Worm (Caenorhabditis elegans): ENCODE results near the gene R11E3.19.

DNA sequence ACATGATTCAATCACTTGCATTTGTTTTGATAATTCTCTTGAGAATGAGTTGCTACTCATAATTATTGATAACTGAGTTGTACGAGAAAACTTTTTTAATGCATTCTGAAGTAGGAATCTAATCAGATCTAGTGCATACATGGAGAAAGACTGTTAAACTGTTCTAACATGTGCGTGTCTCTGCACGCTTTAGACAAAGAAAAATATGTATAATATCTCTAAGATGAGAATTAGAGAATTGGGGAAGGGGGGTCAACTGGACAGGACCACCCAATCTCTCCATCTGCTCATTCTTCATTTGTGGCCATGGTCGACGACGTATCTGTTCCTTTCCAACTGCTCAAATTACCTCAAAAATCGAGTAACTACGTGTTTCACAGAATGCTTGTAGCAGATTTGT lies 38.6 kb downstream of the R11E3.19 start, which contains the start of gene fbxb-78:
- TF ChIP-seq dao-5 (tag; optimal IDR thresholded peaks at IDR 0.05) (no peak), him-1 (tag; optimal IDR thresholded peaks at IDR 0.05) (no peak), W03F9.2 (tag; optimal IDR thresholded peaks at IDR 0.05) (no peak)
